Worm (Caenorhabditis elegans): ENCODE data around the gene mlt-3.

ce11 chrIV:12203968-12204367 lies 22.9 kb downstream of the mlt-3 start:
- TF ChIP-seq flt-1 (GFP tag; IDR thresholded peaks at IDR 0.05) (no peak), ref-1 (GFP tag; conservative IDR thresholded peaks at IDR 0.05) (no peak)

Data from whole organism, midembryonic.